Worm (Caenorhabditis elegans) whole organism, young adult: ENCODE data around the gene F38B7.3.
A peak's percentile ranks its signal among the peaks of the same experiment; 100 is the strongest.

Source experiments
- B0035.1 ChIP-seq: sonication (generic microtip); optimal IDR thresholded peaks from 2 replicates; lab custom pipeline; 2016; ENCODE audit warnings: missing genetic modification characterization, mild to moderate bottlenecking, missing compliant biosample characterization, missing genotype, missing genetic modification reagents
- B0336.3 ChIP-seq: fragments of 200-800 bp; sonication (Bioruptor generic); IDR thresholded peaks from 2 replicates; pipeline ENCODE4 v1.3.6; 2022; ENCODE audit warnings: missing genetic modification characterization, missing compliant biosample characterization
- C06A6.2 ChIP-seq: fragments of 200-800 bp; sonication (Bioruptor generic); conservative IDR thresholded peaks from 2 replicates; pipeline ENCODE4 v1.3.6; 2022; ENCODE audit warnings: missing genetic modification characterization, missing compliant biosample characterization
- D2030.7 ChIP-seq: fragments of 200-800 bp; sonication (Bioruptor generic); IDR thresholded peaks from 2 replicates; pipeline ENCODE4 v1.3.6; 2022; ENCODE audit warnings: missing genetic modification reagents, missing genetic modification characterization, missing compliant biosample characterization
- F49E8.2 ChIP-seq: sonication (generic microtip); optimal IDR thresholded peaks from 3 replicates; lab custom pipeline; 2017; ENCODE audit warnings: missing genetic modification characterization, mild to moderate bottlenecking, missing compliant biosample characterization, antibody characterized with exemption, moderate library complexity; ENCODE audit not compliant: insufficient read depth
- K12H6.12 ChIP-seq: fragments of 200-800 bp; sonication (Bioruptor generic); optimal IDR thresholded peaks from 2 replicates; lab custom pipeline; 2018; ENCODE audit warnings: mild to moderate bottlenecking, missing genetic modification characterization, missing compliant biosample characterization
- Y53G8AR.9 ChIP-seq: fragments of 200-800 bp; sonication (Bioruptor generic); conservative IDR thresholded peaks from 2 replicates; pipeline ENCODE4 v1.3.6; 2022; ENCODE audit warnings: missing genetic modification reagents, missing genetic modification characterization, missing compliant biosample characterization
- Y67H2A.10 ChIP-seq: fragments of 200-800 bp; sonication (Bioruptor generic); conservative IDR thresholded peaks from 2 replicates; pipeline ENCODE4 v1.3.6; 2022; ENCODE audit warnings: missing genetic modification reagents, missing genetic modification characterization, missing compliant biosample characterization
- Y95B8A.8 ChIP-seq: fragments of 200-800 bp; sonication (Bioruptor generic); IDR thresholded peaks from 2 replicates; pipeline ENCODE4 v1.3.6; 2022; ENCODE audit warnings: missing genetic modification reagents, missing genetic modification characterization, missing compliant biosample characterization
- ama-1 ChIP-seq, 3 experiments: fragments of 150-350 bp in 1 of 3; sonication (generic microtip) in 2 of 3; optimal IDR thresholded peaks; 2 replicates each; lab custom pipeline; 2014 to 2018; ENCODE audit warnings: missing biosample characterization in 2 of 3, missing genetic modification characterization in 2 of 3, missing genetic modification reagents in 2 of 3
- aptf-3 ChIP-seq: fragments of 200-800 bp; sonication (Bioruptor generic); IDR thresholded peaks from 2 replicates; pipeline ENCODE4 v1.3.6; 2022; ENCODE audit warnings: missing genetic modification characterization, missing compliant biosample characterization
- athp-1 ChIP-seq: sonication (generic microtip); optimal IDR thresholded peaks from 2 replicates; lab custom pipeline; 2017; ENCODE audit warnings: mild to moderate bottlenecking, missing genetic modification characterization, missing compliant biosample characterization
- attf-3 ChIP-seq: fragments of 200-800 bp; sonication (Bioruptor generic); conservative IDR thresholded peaks from 2 replicates; pipeline ENCODE4 v1.3.6; 2022; ENCODE audit warnings: missing genetic modification reagents, missing genetic modification characterization, missing compliant biosample characterization
- attf-5 ChIP-seq: fragments of 200-800 bp; sonication (Bioruptor generic); optimal IDR thresholded peaks from 2 replicates; lab custom pipeline; 2018; ENCODE audit warnings: mild to moderate bottlenecking, missing genetic modification characterization, missing compliant biosample characterization
- bed-2 ChIP-seq: fragments of 200-800 bp; sonication (Bioruptor generic); IDR thresholded peaks from 2 replicates; pipeline ENCODE4 v1.3.6; 2022; ENCODE audit warnings: missing genetic modification reagents, missing genetic modification characterization, missing compliant biosample characterization
- ceh-79 ChIP-seq: sonication (generic microtip); optimal IDR thresholded peaks from 2 replicates; lab custom pipeline; 2017; ENCODE audit warnings: mild to moderate bottlenecking, missing genetic modification characterization, missing compliant biosample characterization
- dox-1 ChIP-seq: fragments of 200-800 bp; sonication (Bioruptor generic); IDR thresholded peaks from 2 replicates; pipeline ENCODE4 v1.3.6; 2022; ENCODE audit warnings: missing genetic modification reagents, missing genetic modification characterization, missing compliant biosample characterization
- egl-44 ChIP-seq: fragments of 200-800 bp; sonication (Bioruptor generic); IDR thresholded peaks from 2 replicates; pipeline ENCODE4 v1.3.6; 2022; ENCODE audit warnings: missing genetic modification reagents, missing genetic modification characterization, missing compliant biosample characterization
- ets-4 ChIP-seq: fragments of 200-800 bp; sonication (Bioruptor generic); optimal IDR thresholded peaks from 2 replicates; lab custom pipeline; 2018; ENCODE audit warnings: mild to moderate bottlenecking, missing genetic modification characterization, missing compliant biosample characterization
- hmg-1.2 ChIP-seq: fragments of 200-800 bp; sonication (Bioruptor generic); IDR thresholded peaks from 2 replicates; pipeline ENCODE4 v1.3.6; 2022; ENCODE audit warnings: missing genetic modification reagents, missing genetic modification characterization, missing compliant biosample characterization
- let-607 ChIP-seq, 2 experiments: fragments of 200-800 bp in 1 of 2; sonication (Bioruptor generic) in 1 of 2; sonication (generic microtip) in 1 of 2; optimal IDR thresholded peaks; 2 replicates each; lab custom pipeline; 2016 to 2018; ENCODE audit warnings: mild to moderate bottlenecking in 2 of 2, missing compliant biosample characterization in 2 of 2, missing genetic modification characterization in 2 of 2, moderate library complexity in 2 of 2, missing genotype in 1 of 2
- lin-26 ChIP-seq: fragments of 200-800 bp; sonication (Bioruptor generic); IDR thresholded peaks from 2 replicates; pipeline ENCODE4 v1.3.6; 2022; ENCODE audit warnings: missing genetic modification reagents, missing genetic modification characterization, missing compliant biosample characterization
- lin-35 ChIP-seq, 3 experiments: fragments of 150-350 bp in 2 of 3; sonication (generic microtip) in 1 of 3; optimal IDR thresholded peaks; 2 replicates each; lab custom pipeline; 2014 to 2018; ENCODE audit warnings: missing biosample characterization in 3 of 3, missing genetic modification characterization in 3 of 3, missing genetic modification reagents in 3 of 3
- lin-54 ChIP-seq: fragments of 200-800 bp; sonication (Bioruptor generic); optimal IDR thresholded peaks from 2 replicates; lab custom pipeline; 2018; ENCODE audit warnings: mild to moderate bottlenecking, missing genetic modification characterization, missing compliant biosample characterization
- madf-10 ChIP-seq: sonication (generic microtip); optimal IDR thresholded peaks from 2 replicates; lab custom pipeline; 2016; ENCODE audit warnings: mild to moderate bottlenecking, missing genetic modification characterization, missing compliant biosample characterization
- madf-3 ChIP-seq: fragments of 200-800 bp; sonication (Bioruptor generic); IDR thresholded peaks from 2 replicates; pipeline ENCODE4 v1.3.6; 2022; ENCODE audit warnings: missing genetic modification reagents, missing genetic modification characterization, missing compliant biosample characterization
- nfya-2 ChIP-seq: fragments of 200-800 bp; sonication (Bioruptor generic); IDR thresholded peaks from 2 replicates; pipeline ENCODE4 v1.3.6; 2022; ENCODE audit warnings: missing genetic modification reagents, missing genetic modification characterization, missing compliant biosample characterization
- nfyb-1 ChIP-seq: fragments of 200-800 bp; sonication (Bioruptor generic); IDR thresholded peaks from 2 replicates; pipeline ENCODE4 v1.3.6; 2022; ENCODE audit warnings: missing genetic modification reagents, missing genetic modification characterization, missing compliant biosample characterization
- nhr-80 ChIP-seq: sonication (generic microtip); optimal IDR thresholded peaks from 2 replicates; lab custom pipeline; 2016; ENCODE audit warnings: missing genetic modification characterization, missing compliant biosample characterization
- nhr-90 ChIP-seq: sonication (generic microtip); optimal IDR thresholded peaks from 2 replicates; lab custom pipeline; 2016; ENCODE audit warnings: missing genotype, mild to moderate bottlenecking, missing genetic modification characterization, missing compliant biosample characterization
- pbrm-1 ChIP-seq: fragments of 200-800 bp; sonication (Bioruptor generic); IDR thresholded peaks from 2 replicates; pipeline ENCODE4 v1.3.6; 2022; ENCODE audit warnings: missing genetic modification reagents, missing genetic modification characterization, missing compliant biosample characterization
- sea-2 ChIP-seq: fragments of 200-800 bp; sonication (Bioruptor generic); IDR thresholded peaks from 2 replicates; pipeline ENCODE4 v1.3.6; 2022; ENCODE audit warnings: missing genetic modification characterization, missing compliant biosample characterization
- snpc-3.4 ChIP-seq: sonication (generic microtip); optimal IDR thresholded peaks from 2 replicates; lab custom pipeline; 2017; ENCODE audit warnings: missing genetic modification characterization, mild to moderate bottlenecking, missing compliant biosample characterization, antibody characterized with exemption, moderate library complexity, missing genotype, missing genetic modification reagents
- snpc-4 ChIP-seq, 5 experiments: fragments of 150-350 bp in 1 of 5; sonication (generic microtip) in 4 of 5; optimal IDR thresholded peaks; 2 replicates each; lab custom pipeline; 2014 to 2018; ENCODE audit warnings: missing genetic modification characterization in 5 of 5, missing biosample characterization in 3 of 5, antibody characterized with exemption in 2 of 5, mild to moderate bottlenecking in 2 of 5, missing compliant biosample characterization in 2 of 5, missing genotype in 2 of 5, moderate library complexity in 2 of 5, missing genetic modification reagents in 1 of 5
- sptf-2 ChIP-seq: fragments of 200-800 bp; sonication (Bioruptor generic); optimal IDR thresholded peaks from 2 replicates; lab custom pipeline; 2018; ENCODE audit warnings: mild to moderate bottlenecking, missing genetic modification characterization, missing compliant biosample characterization
- tbp1 ChIP-seq: fragments of 200-800 bp; sonication (Bioruptor generic); optimal IDR thresholded peaks from 2 replicates; lab custom pipeline; 2018; ENCODE audit warnings: mild to moderate bottlenecking, missing genetic modification characterization, missing compliant biosample characterization
- tlf-1 ChIP-seq: fragments of 200-800 bp; sonication (Bioruptor generic); optimal IDR thresholded peaks from 2 replicates; lab custom pipeline; 2018; ENCODE audit warnings: mild to moderate bottlenecking, missing genetic modification characterization, missing compliant biosample characterization
- unc-130 ChIP-seq: sonication (generic microtip); optimal IDR thresholded peaks from 2 replicates; lab custom pipeline; 2016; ENCODE audit warnings: missing genetic modification reagents, missing genetic modification characterization, missing compliant biosample characterization
- ztf-18 ChIP-seq: sonication (generic microtip); optimal IDR thresholded peaks from 2 replicates; lab custom pipeline; 2016; ENCODE audit warnings: missing genotype, mild to moderate bottlenecking, missing genetic modification characterization, missing compliant biosample characterization
- ztf-28 ChIP-seq: fragments of 200-800 bp; sonication (Bioruptor generic); IDR thresholded peaks from 2 replicates; pipeline ENCODE4 v1.3.6; 2022; ENCODE audit warnings: missing genetic modification reagents, missing genetic modification characterization, missing compliant biosample characterization

Gene F38B7.3

DNA sequence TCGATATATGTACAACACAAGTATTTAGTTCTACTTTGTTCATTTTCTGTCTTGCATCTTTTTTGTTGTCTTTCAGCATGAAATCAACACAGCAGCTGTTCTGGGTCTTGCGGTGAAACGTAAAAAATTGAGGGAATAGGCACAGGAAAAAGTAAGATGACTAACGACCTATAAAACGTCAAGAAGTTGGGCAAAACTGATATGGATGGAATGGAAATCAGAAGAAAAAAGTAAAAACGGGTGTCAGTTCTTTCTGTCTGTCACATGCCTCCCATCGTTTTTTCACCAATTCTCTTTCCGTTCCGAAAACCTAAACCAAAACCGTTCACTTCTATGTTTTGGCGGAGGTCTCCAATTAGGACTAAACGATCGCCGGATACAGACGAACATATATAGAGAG is 47.9 kb upstream of the F38B7.3 start:
- TF ChIP-seq nhr-80 (tag; lab: Kevin White, UChicago): peak; percentile 60
- TF ChIP-seq K12H6.12: no peak
- no peak for TF ChIP-seq ets-4

DNA sequence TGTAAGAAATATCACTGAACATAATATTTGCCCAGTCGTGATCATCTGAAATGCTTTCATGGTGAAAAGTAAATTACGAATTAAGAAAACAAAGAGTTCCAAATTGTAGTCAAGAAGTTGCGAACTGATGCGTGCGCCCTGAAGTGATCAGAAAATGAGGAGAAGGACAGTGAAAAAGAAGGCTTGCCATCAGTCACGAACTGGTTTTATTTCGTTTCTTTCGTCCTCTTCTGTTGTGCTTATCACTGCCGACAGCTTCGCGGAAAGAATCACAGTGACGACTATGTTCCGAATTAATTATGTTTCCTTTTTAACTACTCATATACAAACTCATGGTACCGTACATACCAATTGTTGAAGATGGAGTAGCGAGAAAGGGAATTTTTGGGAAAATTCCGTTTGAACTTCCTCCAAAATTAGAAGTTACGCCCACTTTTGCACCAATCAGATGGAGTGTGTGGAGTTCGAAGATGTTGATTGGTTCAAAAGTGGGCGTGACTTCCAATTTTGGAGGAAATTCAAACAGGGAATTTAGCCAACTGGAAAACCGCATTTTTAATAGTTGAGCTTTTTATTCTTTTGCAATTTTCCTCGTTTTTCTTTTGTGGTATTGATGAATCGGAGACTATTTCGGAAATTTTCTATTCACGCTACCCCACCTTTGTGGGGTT is 45.7 kb upstream of the F38B7.3 start, which contains the start of gene C55A6.12:
C55A6.12 (minus strand) TSS at position 51 of the 671 bp plus-strand sequence.
- TF ChIP-seq nfyb-1 (GFP tag; lab: Robert Waterston, UW) (peak; percentile 99), sptf-2 (GFP tag; lab: Kevin White, UChicago) (no peak), aptf-3 (GFP tag; lab: Robert Waterston, UW) (no peak), ets-4 (no peak), nfya-2 (GFP tag; lab: Robert Waterston, UW) (peak; percentile 98), tlf-1 (GFP tag; lab: Kevin White, UChicago) (no peak), ama-1 (optimal IDR thresholded peaks at IDR 0.05; lab: Kevin White, UChicago) (no peak), ama-1 (GFP tag; optimal IDR thresholded peaks at IDR 0.05; lab: Kevin White, UChicago) (no peak), lin-35 (GFP tag; optimal IDR thresholded peaks at IDR 0.05; lab: Kevin White, UChicago) (peak in 1 of 3 experiments; percentile 45), ceh-79 (tag; lab: Kevin White, UChicago) (no peak), lin-54 (GFP tag; lab: Kevin White, UChicago) (peak; percentile 43), sea-2 (GFP tag; lab: Robert Waterston, UW) (no peak), lin-26 (GFP tag; lab: Robert Waterston, UW) (no peak), madf-10 (tag; lab: Kevin White, UChicago) (no peak)

ce11 chrV:11504853-11505397 is 44.0 kb upstream of the F38B7.3 start, which contains the start of the genes C55A6.1 and C55A6.10:
Gene C55A6.1 (minus strand): TSS chrV:11504968.
Gene C55A6.10 (plus strand): TSS chrV:11505347.
- TF ChIP-seq nhr-90 (peak; percentile 20), D2030.7 (GFP tag; lab: Robert Waterston, UW) (peak; percentile 93), unc-130 (peak; percentile 59), hmg-1.2 (GFP tag; lab: Robert Waterston, UW) (peak; percentile 64; the same call in 1 of the 2 replicates), B0336.3 (GFP tag; lab: Robert Waterston, UW) (0 out of 2 replicates have a peak, but pooled peaks have one; percentile 54), attf-5 (GFP tag; lab: Kevin White, UChicago) (peak; percentile 86), nfyb-1 (GFP tag; lab: Robert Waterston, UW) (peak; percentile 97), let-607 (tag; optimal IDR thresholded peaks at IDR 0.05; lab: Kevin White, UChicago) (peak in 1 of 2 experiments; percentile 29), F49E8.2 (peak; percentile 61), Y53G8AR.9 (GFP tag; lab: Robert Waterston, UW) (peak; percentile 70; the same call in 1 of the 2 replicates), athp-1 (tag; lab: Kevin White, UChicago) (peak; percentile 59), nhr-80 (tag; lab: Kevin White, UChicago) (peak; percentile 70), egl-44 (peak; percentile 65; the same call in 1 of the 2 replicates), bed-2 (GFP tag; lab: Robert Waterston, UW) (peak; percentile 50; the same call in 1 of the 2 replicates), lin-26 (GFP tag; lab: Robert Waterston, UW) (0 out of 2 replicates have a peak, but pooled peaks have one; percentile 54), snpc-4 (GFP tag; optimal IDR thresholded peaks at IDR 0.05; lab: Kevin White, UChicago) (peak; percentile 51), snpc-4 (tag; optimal IDR thresholded peaks at IDR 0.05; lab: Kevin White, UChicago) (peak in 3 of 4 experiments; percentile 65 to 77 (median 75)), tbp1 (GFP tag; lab: Kevin White, UChicago) (peak; percentile 51), B0035.1 (tag; lab: Kevin White, UChicago) (peak; percentile 35), Y95B8A.8 (GFP tag; lab: Robert Waterston, UW) (peak; percentile 78; the same call in 1 of the 2 replicates), attf-3 (peak; percentile 69), snpc-3.4 (tag; lab: Kevin White, UChicago) (peak; percentile 69), tlf-1 (GFP tag; lab: Kevin White, UChicago) (peak; percentile 30), C06A6.2 (peak; percentile 83), Y67H2A.10 (GFP tag; lab: Robert Waterston, UW) (peak; percentile 71; the same call in 1 of the 2 replicates), pbrm-1 (GFP tag; lab: Robert Waterston, UW) (peak; percentile 93), ztf-18 (tag; lab: Kevin White, UChicago) (peak; percentile 86), ztf-28 (GFP tag; lab: Robert Waterston, UW) (peak; percentile 82; the same call in 1 of the 2 replicates), dox-1 (GFP tag; lab: Robert Waterston, UW) (peak; percentile 93), K12H6.12 (peak; percentile 50), madf-3 (GFP tag; lab: Robert Waterston, UW) (peak; percentile 64; the same call in 1 of the 2 replicates)
